Worm (Caenorhabditis elegans): Measurements from ENCODE around the gene odr-8.

DNA sequence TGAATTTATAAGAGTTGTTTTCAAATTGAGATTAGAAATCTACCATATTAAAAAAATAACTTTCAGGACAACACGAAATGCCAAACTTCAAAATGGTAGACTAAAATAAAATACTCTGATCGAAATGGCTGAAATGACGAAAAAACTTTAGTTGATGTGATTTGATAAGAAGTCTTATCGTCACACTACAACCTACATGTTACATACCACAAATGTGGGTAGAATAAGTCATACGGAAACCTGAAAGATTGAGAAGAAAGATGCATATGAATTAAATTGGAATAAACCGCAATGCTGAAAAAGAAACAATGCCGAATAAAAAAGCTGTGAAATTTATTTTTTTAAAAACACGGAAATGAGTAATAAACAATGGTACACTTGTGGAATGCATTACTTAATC is 24.6 kb upstream of the odr-8 start:
- TF ChIP-seq elt-1 (tag; optimal IDR thresholded peaks at IDR 0.05; ENCODE audit: borderline replicate concordance, insufficient read depth) (no peak), unc-39 (tag; optimal IDR thresholded peaks at IDR 0.05) (no peak), unc-62 (GFP tag; optimal IDR thresholded peaks at IDR 0.05) (no peak), blmp-1 (tag; optimal IDR thresholded peaks at IDR 0.05) (no peak), nhr-237 (tag; optimal IDR thresholded peaks at IDR 0.05) (no peak), lin-13 (tag; optimal IDR thresholded peaks at IDR 0.05) (no peak), ztf-11 (tag; optimal IDR thresholded peaks at IDR 0.05) (no peak), snpc-4 (tag; optimal IDR thresholded peaks at IDR 0.05) (no peak), pha-4 (tag; optimal IDR thresholded peaks at IDR 0.05) (no peak), zip-8 (tag; optimal IDR thresholded peaks at IDR 0.05) (no peak), ces-1 (GFP tag; optimal IDR thresholded peaks at IDR 0.05) (no peak), lin-32 (GFP tag; optimal IDR thresholded peaks at IDR 0.05) (no peak), ceh-39 (tag; optimal IDR thresholded peaks at IDR 0.05) (no peak)

Measured in whole organism, mixed stage, embryonic.